Worm (Caenorhabditis elegans) whole organism, L2 larva: ENCODE results near the gene F41B4.1.

ENCODE experiments used
- C34F6.9 ChIP-seq: fragments of 150-350 bp; optimal IDR thresholded peaks from 2 replicates; lab custom pipeline; 2014; ENCODE audit warnings: missing biosample characterization, missing genetic modification characterization
- R02D3.7 ChIP-seq: fragments of 150-350 bp; optimal IDR thresholded peaks from 2 replicates; lab custom pipeline; 2014; ENCODE audit warnings: missing biosample characterization, missing genetic modification characterization
- ZK546.5 ChIP-seq: sonication (generic microtip); optimal IDR thresholded peaks from 2 replicates; lab custom pipeline; 2017; ENCODE audit warnings: missing biosample characterization, missing genetic modification characterization
- alr-1 ChIP-seq: fragments of 150-350 bp; optimal IDR thresholded peaks from 2 replicates; lab custom pipeline; 2014; ENCODE audit warnings: missing biosample characterization, missing genetic modification characterization
- ama-1 ChIP-seq: fragments of 150-350 bp; optimal IDR thresholded peaks from 2 replicates; lab custom pipeline; 2018; ENCODE audit warnings: inconsistent platforms
- blmp-1 ChIP-seq: sonication (generic microtip); optimal IDR thresholded peaks from 2 replicates; lab custom pipeline; 2017; ENCODE audit warnings: missing genetic modification characterization, mild to moderate bottlenecking, missing compliant biosample characterization, antibody characterized with exemption, moderate library complexity; ENCODE audit not compliant: insufficient read depth
- ceh-16 ChIP-seq: fragments of 150-350 bp; optimal IDR thresholded peaks from 2 replicates; lab custom pipeline; 2014; ENCODE audit warnings: missing biosample characterization, missing genetic modification characterization
- ceh-82 ChIP-seq: fragments of 150-350 bp; optimal IDR thresholded peaks from 2 replicates; lab custom pipeline; 2014; ENCODE audit warnings: missing biosample characterization, missing genetic modification characterization
- crh-2 ChIP-seq: sonication (generic microtip); optimal IDR thresholded peaks from 2 replicates; lab custom pipeline; 2017; ENCODE audit warnings: missing biosample characterization, missing genetic modification characterization
- dmd-4 ChIP-seq: sonication (generic microtip); optimal IDR thresholded peaks from 2 replicates; lab custom pipeline; 2017; ENCODE audit warnings: missing biosample characterization, missing genetic modification characterization
- egl-27 ChIP-seq: sonication (generic microtip); optimal IDR thresholded peaks from 3 replicates; lab custom pipeline; 2017; ENCODE audit warnings: missing biosample characterization, missing genetic modification reagents, missing genetic modification characterization
- elt-1 ChIP-seq: fragments of 150-350 bp; optimal IDR thresholded peaks from 2 replicates; lab custom pipeline; 2014; ENCODE audit warnings: missing biosample characterization, missing genetic modification characterization
- elt-3 ChIP-seq: sonication (generic microtip); optimal IDR thresholded peaks from 2 replicates; lab custom pipeline; 2017; ENCODE audit warnings: missing biosample characterization, missing genetic modification characterization
- fos-1 ChIP-seq: fragments of 150-350 bp; optimal IDR thresholded peaks from 2 replicates; lab custom pipeline; 2014; ENCODE audit warnings: missing biosample characterization, missing genetic modification characterization
- gmeb-1 ChIP-seq: fragments of 150-350 bp; optimal IDR thresholded peaks from 2 replicates; lab custom pipeline; 2014; ENCODE audit warnings: missing biosample characterization, missing genetic modification characterization
- lin-11 ChIP-seq: fragments of 150-350 bp; sonication (generic microtip); optimal IDR thresholded peaks from 2 replicates; lab custom pipeline; 2014; ENCODE audit warnings: missing biosample characterization, missing genetic modification characterization, inconsistent platforms, mixed read lengths
- lin-39 ChIP-seq: fragments of 150-350 bp; optimal IDR thresholded peaks from 2 replicates; lab custom pipeline; 2014; ENCODE audit warnings: missing biosample characterization, missing genetic modification reagents, missing genetic modification characterization
- lsy-2 ChIP-seq, 2 experiments: fragments of 150-350 bp in 1 of 2; sonication (generic microtip) in 1 of 2; optimal IDR thresholded peaks; 2 replicates each; lab custom pipeline; 2014 to 2017; ENCODE audit warnings: missing biosample characterization in 2 of 2, missing genetic modification characterization in 2 of 2
- mbf-1 ChIP-seq: sonication (generic microtip); optimal IDR thresholded peaks from 2 replicates; lab custom pipeline; 2017; ENCODE audit warnings: missing biosample characterization, missing genetic modification characterization
- nhr-10 ChIP-seq: sonication (generic microtip); optimal IDR thresholded peaks from 2 replicates; lab custom pipeline; 2017; ENCODE audit warnings: missing biosample characterization, missing genetic modification characterization
- nhr-12 ChIP-seq: fragments of 150-350 bp; optimal IDR thresholded peaks from 2 replicates; lab custom pipeline; 2014; ENCODE audit warnings: missing biosample characterization, missing genetic modification characterization
- nhr-129 ChIP-seq: fragments of 150-350 bp; optimal IDR thresholded peaks from 2 replicates; lab custom pipeline; 2014; ENCODE audit warnings: missing biosample characterization, missing genetic modification characterization
- nhr-23 ChIP-seq: fragments of 150-350 bp; optimal IDR thresholded peaks from 2 replicates; lab custom pipeline; 2014; ENCODE audit warnings: missing biosample characterization, missing genetic modification reagents, missing genetic modification characterization
- nhr-237 ChIP-seq: fragments of 150-350 bp; optimal IDR thresholded peaks from 2 replicates; lab custom pipeline; 2014; ENCODE audit warnings: missing biosample characterization, missing genetic modification characterization
- nhr-25 ChIP-seq: fragments of 150-350 bp; sonication (generic microtip); optimal IDR thresholded peaks from 3 replicates; lab custom pipeline; 2014; ENCODE audit warnings: missing biosample characterization, missing genetic modification characterization
- nhr-77 ChIP-seq: fragments of 150-350 bp; optimal IDR thresholded peaks from 2 replicates; lab custom pipeline; 2014; ENCODE audit warnings: missing biosample characterization, missing genetic modification characterization
- sem-4 ChIP-seq: fragments of 150-350 bp; optimal IDR thresholded peaks from 2 replicates; lab custom pipeline; 2014; ENCODE audit warnings: missing biosample characterization, missing genetic modification reagents, missing genetic modification characterization
- skn-1 ChIP-seq: sonication (generic microtip); optimal IDR thresholded peaks from 2 replicates; lab custom pipeline; 2017; ENCODE audit warnings: missing biosample characterization, missing genetic modification characterization
- sma-3 ChIP-seq: sonication (generic microtip); optimal IDR thresholded peaks from 2 replicates; lab custom pipeline; 2016; ENCODE audit warnings: missing genetic modification reagents, missing genetic modification characterization, missing compliant biosample characterization
- sma-9 ChIP-seq, 2 experiments: fragments of 150-350 bp in 1 of 2; sonication (generic microtip) in 1 of 2; optimal IDR thresholded peaks; 2 replicates each; lab custom pipeline; 2014 to 2016; ENCODE audit warnings: missing genetic modification characterization in 2 of 2, mild to moderate bottlenecking in 1 of 2, missing biosample characterization in 1 of 2, missing compliant biosample characterization in 1 of 2, missing genetic modification reagents in 1 of 2, moderate library complexity in 1 of 2
- snpc-4 ChIP-seq: fragments of 150-350 bp; optimal IDR thresholded peaks from 2 replicates; lab custom pipeline; 2014; ENCODE audit warnings: missing biosample characterization, missing genetic modification characterization
- unc-39 ChIP-seq: fragments of 150-350 bp; optimal IDR thresholded peaks from 2 replicates; lab custom pipeline; 2014; ENCODE audit warnings: missing biosample characterization, missing genetic modification characterization
- unc-55 ChIP-seq: fragments of 150-350 bp; sonication (generic microtip); optimal IDR thresholded peaks from 3 replicates; lab custom pipeline; 2014; ENCODE audit warnings: missing biosample characterization, missing genetic modification reagents, missing genetic modification characterization
- unc-62 ChIP-seq: fragments of 150-350 bp; optimal IDR thresholded peaks from 2 replicates; lab custom pipeline; 2014; ENCODE audit warnings: missing biosample characterization, missing genetic modification reagents, missing genetic modification characterization
- zag-1 ChIP-seq: fragments of 150-350 bp; optimal IDR thresholded peaks from 2 replicates; lab custom pipeline; 2014; ENCODE audit warnings: missing biosample characterization, missing genetic modification characterization
- ztf-1 ChIP-seq: fragments of 200-800 bp; sonication (Bioruptor generic); conservative IDR thresholded peaks from 2 replicates; pipeline ENCODE4 v1.3.6; 2022; ENCODE audit warnings: missing genetic modification characterization, missing compliant biosample characterization
- ztf-11 ChIP-seq: sonication (generic microtip); optimal IDR thresholded peaks from 2 replicates; lab custom pipeline; 2017; ENCODE audit warnings: missing biosample characterization, missing genetic modification characterization

Gene F41B4.1

ce11 chrX:6861564-6861963 is 35.9 kb upstream of the F41B4.1 start:
- no peak for TF ChIP-seq alr-1 (tag; lab: Kevin White, UChicago)
- no peak for TF ChIP-seq crh-2
- no peak for TF ChIP-seq snpc-4 (tag; lab: Kevin White, UChicago)
- no peak for TF ChIP-seq ceh-16 (tag; lab: Kevin White, UChicago)
- TF ChIP-seq fos-1 (tag; lab: Kevin White, UChicago) = no peak
- TF ChIP-seq elt-1 (tag; lab: Kevin White, UChicago) = no peak
- no peak for TF ChIP-seq lin-39
- TF ChIP-seq sem-4 = no peak
- no peak for TF ChIP-seq R02D3.7 (tag; lab: Kevin White, UChicago)
- TF ChIP-seq sma-3 (GFP tag; lab: Kevin White, UChicago) = no peak
- TF ChIP-seq mbf-1 = no peak
- no peak for TF ChIP-seq unc-55 (GFP tag; lab: Kevin White, UChicago)
- no peak for TF ChIP-seq ztf-11 (tag; lab: Kevin White, UChicago)
- TF ChIP-seq ama-1 (lab: Kevin White, UChicago) = no peak
- TF ChIP-seq nhr-77 (tag; lab: Kevin White, UChicago) = no peak

- TF ChIP-seq nhr-23 (tag; lab: Kevin White, UChicago) (no peak), sma-9 (GFP tag; optimal IDR thresholded peaks at IDR 0.05; lab: Kevin White, UChicago) (peak; percentile 7), sma-9 (tag; optimal IDR thresholded peaks at IDR 0.05; lab: Kevin White, UChicago) (no peak), gmeb-1 (tag; lab: Kevin White, UChicago) (no peak), unc-55 (GFP tag; lab: Kevin White, UChicago) (no peak)
- TF ChIP-seq, all 48 proteins: peak for 1
Observed at ce11 chrX:6856793-6857192, 31.1 kb upstream of the F41B4.1 start.

- TF ChIP-seq nhr-129 (tag; lab: Kevin White, UChicago) (no peak), ceh-82 (tag; lab: Kevin White, UChicago) (no peak), lin-39 (no peak), ZK546.5 (tag; lab: Kevin White, UChicago) (no peak), ztf-1 (no peak), elt-3 (no peak), nhr-237 (tag; lab: Kevin White, UChicago) (no peak), nhr-25 (no peak), ama-1 (lab: Kevin White, UChicago) (no peak), lsy-2 (tag; optimal IDR thresholded peaks at IDR 0.05; lab: Kevin White, UChicago) (no peak), ceh-16 (tag; lab: Kevin White, UChicago) (no peak), gmeb-1 (tag; lab: Kevin White, UChicago) (no peak), skn-1 (tag; lab: Kevin White, UChicago) (no peak), R02D3.7 (tag; lab: Kevin White, UChicago) (no peak), elt-1 (tag; lab: Kevin White, UChicago) (no peak), egl-27 (no peak), nhr-10 (tag; lab: Kevin White, UChicago) (no peak), zag-1 (tag; lab: Kevin White, UChicago) (no peak), crh-2 (no peak)
Observed at ce11 chrX:6853318-6853717, 27.7 kb upstream of the F41B4.1 start, which contains the start of gene rig-3. TSS of gene rig-3 (plus strand) at chrX:6853618.

- TF ChIP-seq zag-1 (tag; lab: Kevin White, UChicago) = no peak
- no peak for TF ChIP-seq nhr-77 (tag; lab: Kevin White, UChicago)
- no peak for TF ChIP-seq lsy-2 (tag; optimal IDR thresholded peaks at IDR 0.05; lab: Kevin White, UChicago)
- no peak for TF ChIP-seq snpc-4 (tag; lab: Kevin White, UChicago)
- no peak for TF ChIP-seq crh-2
- TF ChIP-seq sem-4 = no peak
- TF ChIP-seq C34F6.9 = no peak
- TF ChIP-seq unc-62 (GFP tag; lab: Kevin White, UChicago) = no peak
- no peak for TF ChIP-seq elt-3
- TF ChIP-seq fos-1 (tag; lab: Kevin White, UChicago) = no peak
- TF ChIP-seq dmd-4 (tag; lab: Kevin White, UChicago) = no peak
- no peak for TF ChIP-seq blmp-1 (tag; lab: Kevin White, UChicago)
- no peak for TF ChIP-seq nhr-129 (tag; lab: Kevin White, UChicago)
Observed at ce11 chrX:6850412-6850811, 24.8 kb upstream of the F41B4.1 start.

- TF ChIP-seq lin-11 (tag; lab: Kevin White, UChicago) = no peak
- no peak for TF ChIP-seq R02D3.7 (tag; lab: Kevin White, UChicago)
- no peak for TF ChIP-seq unc-39 (tag; lab: Kevin White, UChicago)
- TF ChIP-seq nhr-12 (tag; lab: Kevin White, UChicago) = no peak
- TF ChIP-seq fos-1 (tag; lab: Kevin White, UChicago) = no peak
- no peak for TF ChIP-seq elt-1 (tag; lab: Kevin White, UChicago)
- no peak for TF ChIP-seq dmd-4 (tag; lab: Kevin White, UChicago)
Observed at ce11 chrX:6848596-6848995, 22.9 kb upstream of the F41B4.1 start.
